Fruit fly (Drosophila melanogaster): ENCODE measurements around the gene bif.
A peak's percentile ranks its signal among the peaks of the same experiment; 100 is the strongest.

The bif gene

DNA sequence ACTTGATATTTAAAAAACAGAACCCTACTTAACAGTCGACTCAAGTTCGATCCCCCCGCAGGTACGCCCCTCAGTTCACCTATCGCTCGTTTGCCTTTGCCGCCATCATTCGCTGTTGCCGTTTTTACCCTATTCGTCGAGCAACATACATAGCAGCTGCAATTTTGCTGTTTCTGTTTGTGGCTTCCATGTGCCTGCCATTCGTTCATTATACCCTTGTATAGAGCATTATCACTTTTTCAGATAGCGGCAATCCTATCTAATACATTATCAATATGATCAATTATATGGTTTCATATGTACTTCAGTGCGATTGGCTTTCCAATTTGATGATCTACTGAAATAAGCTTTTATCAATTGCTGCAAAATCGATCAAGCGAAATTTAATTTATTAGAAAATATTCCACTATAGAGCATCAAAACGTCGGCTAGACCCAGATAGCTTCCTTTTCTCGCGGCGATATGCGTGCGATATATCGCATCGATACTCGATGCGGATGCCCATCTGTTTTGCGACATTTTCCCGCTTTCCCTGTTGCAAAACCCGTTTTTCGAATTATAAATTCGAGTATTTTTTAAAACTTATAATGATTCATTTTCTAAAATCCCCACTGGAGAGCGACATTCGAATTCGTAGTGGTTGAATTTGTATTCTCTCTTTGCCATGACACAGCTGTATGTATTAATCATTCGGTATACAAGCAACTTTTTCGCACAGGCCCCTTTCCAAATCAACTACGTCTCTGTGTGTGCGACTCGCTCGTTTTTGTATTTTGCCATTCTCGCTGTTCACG, 37.4 kb downstream of the bif start (continued):
- TF ChIP-seq CG18619 (GFP tag; optimal IDR thresholded peaks at IDR 0.05) (peak; percentile 89), psq (GFP tag; optimal IDR thresholded peaks at IDR 0.05) (peak; percentile 90), Dll (GFP tag; IDR thresholded peaks at IDR 0.05; ENCODE audit: partially characterized antibody) (peak; percentile 79), Dp (GFP tag; optimal IDR thresholded peaks at IDR 0.05) (no peak), CG7786 (GFP tag; optimal IDR thresholded peaks at IDR 0.05) (peak; percentile 83), crol (GFP tag; IDR thresholded peaks at IDR 0.05) (peak; percentile 77), CG10321 (GFP tag; IDR thresholded peaks at IDR 0.05) (peak; percentile 23; the same call in 1 of the 2 replicates), CG1024 (GFP tag; IDR thresholded peaks at IDR 0.05) (no peak), vnd (GFP tag; IDR thresholded peaks at IDR 0.05; ENCODE audit: partially characterized antibody) (peak; percentile 58), Adf1 (GFP tag; IDR thresholded peaks at IDR 0.05) (peak; percentile 71), grn (GFP tag; optimal IDR thresholded peaks at IDR 0.05) (peak; percentile 71), Scr (GFP tag; IDR thresholded peaks at IDR 0.05; ENCODE audit: partially characterized antibody) (peak; percentile 77), CG15514 (GFP tag; optimal IDR thresholded peaks at IDR 0.05) (peak; percentile 51), dmrt11E (tag; optimal IDR thresholded peaks at IDR 0.05) (peak; percentile 91), CG15073 (GFP tag; optimal IDR thresholded peaks at IDR 0.05) (peak; percentile 23), CG30431 (GFP tag; optimal IDR thresholded peaks at IDR 0.05) (peak; percentile 74), CG7372 (GFP tag; IDR thresholded peaks at IDR 0.05) (peak; percentile 70), salm (tag; optimal IDR thresholded peaks at IDR 0.05) (peak; percentile 80), sr (GFP tag; IDR thresholded peaks at IDR 0.05) (no peak), row (GFP tag; IDR thresholded peaks at IDR 0.05) (peak; percentile 97), HLHmδ (GFP tag; optimal IDR thresholded peaks at IDR 0.05) (no peak), fd102C (GFP tag; optimal IDR thresholded peaks at IDR 0.05) (no peak), B-H1 (GFP tag; IDR thresholded peaks at IDR 0.05) (peak; percentile 65), CG2120 (GFP tag; optimal IDR thresholded peaks at IDR 0.05) (peak; percentile 92), CG2678 (tag; optimal IDR thresholded peaks at IDR 0.05) (peak; percentile 93), CG34422 (GFP tag; IDR thresholded peaks at IDR 0.05) (peak; percentile 81), Fer1 (GFP tag; optimal IDR thresholded peaks at IDR 0.05) (peak; percentile 88), fu2 (GFP tag; optimal IDR thresholded peaks at IDR 0.05) (peak; percentile 81), trh (GFP tag; optimal IDR thresholded peaks at IDR 0.05) (peak; percentile 69), CG9797 (GFP tag; optimal IDR thresholded peaks at IDR 0.05) (no peak), her (GFP tag; optimal IDR thresholded peaks at IDR 0.05) (peak; percentile 63), Gsc (GFP tag; IDR thresholded peaks at IDR 0.05) (peak; percentile 65), Deaf1 (tag; optimal IDR thresholded peaks at IDR 0.05) (peak; percentile 67), CG11247 (GFP tag; IDR thresholded peaks at IDR 0.05) (peak; percentile 61), NC2β (GFP tag; optimal IDR thresholded peaks at IDR 0.05) (peak; percentile 81), CG7963 (GFP tag; IDR thresholded peaks at IDR 0.05; ENCODE audit: partially characterized antibody) (peak; percentile 78), CG9727 (GFP tag; optimal IDR thresholded peaks at IDR 0.05) (peak; percentile 91), CG10267 (tag; optimal IDR thresholded peaks at IDR 0.05) (peak; percentile 81), CG6272 (GFP tag; IDR thresholded peaks at IDR 0.05) (peak; percentile 71), CG3407 (GFP tag; optimal IDR thresholded peaks at IDR 0.05) (peak; percentile 77), CG2712 (tag; optimal IDR thresholded peaks at IDR 0.05) (peak; percentile 93), Dad (GFP tag; optimal IDR thresholded peaks at IDR 0.05) (peak; percentile 72), ems (GFP tag; optimal IDR thresholded peaks at IDR 0.05) (peak; percentile 83), H2.0 (GFP tag; IDR thresholded peaks at IDR 0.05) (peak; percentile 65), cwo (GFP tag; optimal IDR thresholded peaks at IDR 0.05) (peak; percentile 75), CG16779 (GFP tag; IDR thresholded peaks at IDR 0.05) (0 out of 2 replicates have a peak, but pooled peaks have one; percentile 3), Antp (GFP tag; optimal IDR thresholded peaks at IDR 0.05) (peak; percentile 60), E2f2 (GFP tag; IDR thresholded peaks at IDR 0.05) (peak; percentile 55; the same call in 1 of the 2 replicates), CG13894 (tag; optimal IDR thresholded peaks at IDR 0.05) (peak; percentile 58)

Data from whole organism, embryonic.